Fruit fly (Drosophila melanogaster): ENCODE measurements around the gene CG14230.

DNA sequence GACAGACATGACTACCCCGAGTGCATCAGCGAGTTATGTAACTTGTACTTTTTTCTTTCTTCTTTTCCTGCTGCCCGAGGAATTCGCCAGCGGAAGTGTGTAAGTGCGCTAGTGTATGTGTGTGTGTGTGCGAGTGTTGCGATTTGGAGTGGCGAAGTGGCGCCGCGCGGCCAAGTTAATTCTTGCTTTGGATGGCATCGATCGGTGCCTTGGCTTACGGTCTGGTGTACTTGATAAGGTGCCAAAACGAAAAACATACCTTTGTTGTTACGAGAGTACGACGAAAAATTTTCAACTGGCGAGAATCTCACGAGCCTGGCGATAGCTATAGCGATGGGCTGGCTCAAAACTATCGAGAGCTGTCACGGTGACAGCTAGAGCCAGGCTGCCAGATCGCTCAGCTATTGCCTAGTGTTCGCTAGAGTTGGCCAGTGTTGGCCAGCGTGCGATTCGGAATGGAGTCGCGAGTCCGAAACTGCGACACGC, 40.1 kb downstream of the CG14230 start, which contains the start of the genes CG18809, COX6B, CG33932 and Rpp20:
- peak; percentile 58 for TF ChIP-seq Clk (GFP tag; optimal IDR thresholded peaks at IDR 0.05)
- no peak for TF ChIP-seq kay (GFP tag; ENCODE audit: borderline replicate concordance)
